Worm (Caenorhabditis elegans) whole organism, L3 larva: ENCODE results near the gene cox-6A.

Experiments
- ama-1 ChIP-seq: fragments of 150-350 bp; optimal IDR thresholded peaks from 2 replicates; lab custom pipeline; 2018
- ceh-82 ChIP-seq: fragments of 150-350 bp; optimal IDR thresholded peaks from 2 replicates; lab custom pipeline; 2014; ENCODE audit warnings: missing biosample characterization, missing genetic modification characterization
- egl-5 ChIP-seq: fragments of 150-350 bp; optimal IDR thresholded peaks from 2 replicates; lab custom pipeline; 2017; ENCODE audit warnings: missing biosample characterization, missing genetic modification reagents, missing genetic modification characterization, inconsistent platforms
- nfya-1 ChIP-seq: sonication (generic microtip); optimal IDR thresholded peaks from 2 replicates; lab custom pipeline; 2017; ENCODE audit warnings: missing genetic modification characterization, mild to moderate bottlenecking, missing compliant biosample characterization, antibody characterized with exemption, moderate library complexity; ENCODE audit not compliant: insufficient read depth
- nhr-237 ChIP-seq: fragments of 150-350 bp; optimal IDR thresholded peaks from 2 replicates; lab custom pipeline; 2014; ENCODE audit warnings: missing biosample characterization, missing genetic modification characterization
- ztf-4 ChIP-seq: fragments of 150-350 bp; optimal IDR thresholded peaks from 2 replicates; lab custom pipeline; 2014; ENCODE audit warnings: missing biosample characterization, missing genetic modification characterization

DNA sequence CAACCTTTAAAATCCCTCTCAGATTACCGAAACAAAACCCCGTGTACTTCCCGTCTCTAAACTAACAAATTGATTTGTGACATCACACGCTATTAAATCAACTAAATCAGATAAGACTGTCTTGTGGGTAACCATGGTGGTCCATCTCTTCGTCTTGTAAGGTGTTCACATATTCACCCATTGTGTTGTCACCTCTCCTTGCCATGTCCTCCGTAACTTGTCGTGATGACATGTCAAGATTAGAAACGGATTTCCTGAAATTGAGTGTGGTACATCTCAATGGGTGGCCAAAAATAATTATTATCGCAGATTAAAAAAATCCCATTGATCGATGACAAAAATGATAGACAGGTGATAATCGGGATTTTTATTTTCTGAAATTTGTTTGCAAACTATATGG, 42.9 kb downstream of the cox-6A start:
- no peak for TF ChIP-seq ceh-82 (tag; lab: Kevin White, UChicago)
- no peak for TF ChIP-seq nhr-237
- TF ChIP-seq ama-1 (lab: Kevin White, UChicago) = no peak
- no peak for TF ChIP-seq egl-5 (tag; lab: Kevin White, UChicago)
- TF ChIP-seq nfya-1 = no peak
- TF ChIP-seq ztf-4 = no peak
